Worm (Caenorhabditis elegans) whole organism, L3 larva: ENCODE data around the gene C01G10.4.
A peak's percentile ranks its signal among the peaks of the same experiment; 100 is the strongest.

Experiments
- aly-2 ChIP-seq: fragments of 150-350 bp; optimal IDR thresholded peaks from 2 replicates; lab custom pipeline; 2014; ENCODE audit warnings: missing biosample characterization, missing genetic modification characterization
- ama-1 ChIP-seq: fragments of 150-350 bp; optimal IDR thresholded peaks from 2 replicates; lab custom pipeline; 2018
- ceh-28 ChIP-seq: fragments of 150-350 bp; optimal IDR thresholded peaks from 2 replicates; lab custom pipeline; 2014; ENCODE audit warnings: missing biosample characterization, missing genetic modification reagents, missing genetic modification characterization
- daf-12 ChIP-seq: fragments of 150-350 bp; optimal IDR thresholded peaks from 2 replicates; lab custom pipeline; 2014; ENCODE audit warnings: missing biosample characterization, missing genetic modification reagents, missing genetic modification characterization
- egl-27 ChIP-seq: sonication (generic microtip); optimal IDR thresholded peaks from 4 replicates; lab custom pipeline; 2017; ENCODE audit warnings: missing biosample characterization, missing genetic modification reagents, missing genetic modification characterization
- elt-2 ChIP-seq: sonication (generic microtip); optimal IDR thresholded peaks from 2 replicates; lab custom pipeline; 2016; ENCODE audit warnings: missing genetic modification reagents, mild to moderate bottlenecking, missing genetic modification characterization, missing compliant biosample characterization
- fos-1 ChIP-seq: fragments of 150-350 bp; optimal IDR thresholded peaks from 2 replicates; lab custom pipeline; 2014; ENCODE audit warnings: missing biosample characterization, missing genetic modification characterization
- lin-39 ChIP-seq: fragments of 150-350 bp; optimal IDR thresholded peaks from 2 replicates; lab custom pipeline; 2018; ENCODE audit warnings: missing biosample characterization, missing genetic modification reagents, missing genetic modification characterization
- pha-4 ChIP-seq: fragments of 150-350 bp; optimal IDR thresholded peaks from 2 replicates; lab custom pipeline; 2014; ENCODE audit warnings: missing biosample characterization, missing genetic modification reagents, missing genetic modification characterization
- pqm-1 ChIP-seq: fragments of 150-350 bp; optimal IDR thresholded peaks from 2 replicates; lab custom pipeline; 2017; ENCODE audit warnings: missing biosample characterization, missing genetic modification characterization, inconsistent platforms
- unc-62 ChIP-seq: fragments of 150-350 bp; sonication (generic microtip); optimal IDR thresholded peaks from 4 replicates; lab custom pipeline; 2014; ENCODE audit warnings: missing biosample characterization, missing genetic modification reagents, missing genetic modification characterization
- ztf-11 ChIP-seq: fragments of 150-350 bp; optimal IDR thresholded peaks from 2 replicates; lab custom pipeline; 2014; ENCODE audit warnings: missing biosample characterization, missing genetic modification characterization
- ztf-4 ChIP-seq: fragments of 150-350 bp; optimal IDR thresholded peaks from 2 replicates; lab custom pipeline; 2014; ENCODE audit warnings: missing biosample characterization, missing genetic modification characterization

ce11 chrV:15085335-15085800 lies 4.2 kb upstream of the C01G10.4 start, which contains the start of the genes ahsa-1 and C01G10.7:
- no peak for TF ChIP-seq fos-1 (tag; lab: Kevin White, UChicago)
- peak; percentile 95 for TF ChIP-seq pha-4 (tag; lab: Kevin White, UChicago)
- peak; percentile 75 for TF ChIP-seq lin-39 (tag; lab: Kevin White, UChicago)
- TF ChIP-seq egl-27 (tag; lab: Kevin White, UChicago), result peak; percentile 13
- peak; percentile 61 for TF ChIP-seq elt-2 (tag; lab: Kevin White, UChicago)
- no peak for TF ChIP-seq daf-12 (tag; lab: Kevin White, UChicago)
- TF ChIP-seq ztf-4, result no peak
- no peak for TF ChIP-seq ama-1 (lab: Kevin White, UChicago)
- peak; percentile 77 for TF ChIP-seq ceh-28 (tag; lab: Kevin White, UChicago)
- TF ChIP-seq aly-2, result no peak
- TF ChIP-seq pqm-1 (tag; lab: Kevin White, UChicago), result peak; percentile 82
- TF ChIP-seq unc-62, result no peak
- TF ChIP-seq ztf-11 (tag; lab: Kevin White, UChicago), result no peak
